Fruit fly (Drosophila melanogaster): ENCODE data around the gene CG3527.

CG3527 gene

dm6 chrX:4551717-4552116, at the start of gene CG3527, which contains the start of gene CG11436:
CG3527 (plus strand) TSS chrX:4551973.
CG11436 (minus strand) TSS chrX:4551878.
- TF ChIP-seq gfzf (GFP tag; optimal IDR thresholded peaks at IDR 0.05) (peak; percentile 86), CG13287 (GFP tag; IDR thresholded peaks at IDR 0.05; ENCODE audit: partially characterized antibody) (peak; percentile 30; the same call in 1 of the 2 replicates), CG7271 (tag; optimal IDR thresholded peaks at IDR 0.05) (no peak), hth (optimal IDR thresholded peaks at IDR 0.05) (no peak), CG17912 (GFP tag; optimal IDR thresholded peaks at IDR 0.05) (no peak), Myb (GFP tag; optimal IDR thresholded peaks at IDR 0.05) (peak; percentile 45), MESR4 (GFP tag; optimal IDR thresholded peaks at IDR 0.05) (peak; percentile 72), Pdp1 (GFP tag; optimal IDR thresholded peaks at IDR 0.05) (peak in 1 of 2 experiments; percentile 30), toy (GFP tag; IDR thresholded peaks at IDR 0.05) (no peak), zfh1 (GFP tag; IDR thresholded peaks at IDR 0.05) (0 out of 3 replicates have a peak, but pooled peaks have one; percentile 8), CG4617 (GFP tag; optimal IDR thresholded peaks at IDR 0.05; ENCODE audit: borderline replicate concordance) (peak; percentile 67), HmgZ (tag; optimal IDR thresholded peaks at IDR 0.05) (peak; percentile 6), bowl (GFP tag; IDR thresholded peaks at IDR 0.05) (no peak), stwl (tag; optimal IDR thresholded peaks at IDR 0.05) (peak; percentile 44), HHEX (GFP tag; optimal IDR thresholded peaks at IDR 0.05) (no peak), Sin3A (optimal IDR thresholded peaks at IDR 0.05) (peak; percentile 28), dm (GFP tag; optimal IDR thresholded peaks at IDR 0.05) (peak; percentile 7), crc (GFP tag; optimal IDR thresholded peaks at IDR 0.05) (no peak), CG1603 (tag; optimal IDR thresholded peaks at IDR 0.05) (peak; percentile 27), CTCF (GFP tag; optimal IDR thresholded peaks at IDR 0.05) (peak; percentile 31), E2f2 (GFP tag; IDR thresholded peaks at IDR 0.05) (peak; percentile 52), CG9797 (GFP tag; optimal IDR thresholded peaks at IDR 0.05) (peak; percentile 75), BEAF-32 (GFP tag; optimal IDR thresholded peaks at IDR 0.05) (peak; percentile 20), pzg (GFP tag; optimal IDR thresholded peaks at IDR 0.05) (peak; percentile 66), trem (tag; optimal IDR thresholded peaks at IDR 0.05) (peak; percentile 33), CG14710 (tag; optimal IDR thresholded peaks at IDR 0.05) (peak; percentile 5), CG15514 (GFP tag; optimal IDR thresholded peaks at IDR 0.05) (peak; percentile 15), jing (GFP tag; optimal IDR thresholded peaks at IDR 0.05) (no peak), MBD-R2 (GFP tag; IDR thresholded peaks at IDR 0.05) (peak; percentile 81), Ets97D (GFP tag; optimal IDR thresholded peaks at IDR 0.05) (peak; percentile 12), YL-1 (GFP tag; optimal IDR thresholded peaks at IDR 0.05) (peak; percentile 31), Dp (GFP tag; optimal IDR thresholded peaks at IDR 0.05) (peak; percentile 53), Med (GFP tag) (peak; percentile 70)

DNA sequence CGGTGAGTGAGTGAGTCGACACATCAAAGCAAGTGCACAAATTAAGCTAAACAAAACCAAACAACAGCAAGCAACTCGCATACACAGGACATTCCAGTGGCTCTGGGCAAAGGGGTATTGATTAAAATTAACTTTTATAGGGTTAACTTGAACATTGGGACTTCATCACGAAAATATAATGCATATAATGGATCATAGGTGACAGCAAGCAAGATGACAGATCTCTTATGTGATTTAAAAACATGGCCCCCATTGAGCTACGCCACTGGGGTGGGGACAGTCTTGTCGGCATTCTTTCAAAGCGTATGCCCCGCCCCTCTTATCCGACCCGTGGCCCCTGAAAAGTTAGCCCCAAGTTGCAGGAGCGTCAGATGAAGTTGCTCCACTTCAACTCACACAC, 48.2 kb upstream of the CG3527 start:
- no peak for TF ChIP-seq PHDP (tag; optimal IDR thresholded peaks at IDR 0.05)
- TF ChIP-seq CG11560 (tag; IDR thresholded peaks at IDR 0.05), result no peak
- no peak for TF ChIP-seq caup (GFP tag; optimal IDR thresholded peaks at IDR 0.05; ENCODE audit: severe bottlenecking)
- TF ChIP-seq Oli (tag; optimal IDR thresholded peaks at IDR 0.05), result peak; percentile 1
- no peak for TF ChIP-seq her (GFP tag; optimal IDR thresholded peaks at IDR 0.05)
- TF ChIP-seq CG11093 (GFP tag; IDR thresholded peaks at IDR 0.05), result no peak
- TF ChIP-seq cg (GFP tag; optimal IDR thresholded peaks at IDR 0.05), result no peak
- no peak for TF ChIP-seq CG2120 (GFP tag; optimal IDR thresholded peaks at IDR 0.05)
- no peak for TF ChIP-seq ind (GFP tag; optimal IDR thresholded peaks at IDR 0.05)
- no peak for TF ChIP-seq dmrt11E (tag; optimal IDR thresholded peaks at IDR 0.05)
- no peak for TF ChIP-seq prd (optimal IDR thresholded peaks at IDR 0.05)
- peak; percentile 22; the same call in 1 of the 3 replicates for TF ChIP-seq prd (GFP tag; IDR thresholded peaks at IDR 0.05)
- TF ChIP-seq Med (GFP tag), result peak; percentile 63
- peak; percentile 30 for TF ChIP-seq lab (GFP tag; optimal IDR thresholded peaks at IDR 0.05)
- no peak for TF ChIP-seq sima (GFP tag; optimal IDR thresholded peaks at IDR 0.05)
- no peak for TF ChIP-seq dati (GFP tag; IDR thresholded peaks at IDR 0.05)
- TF ChIP-seq CG8290 (GFP tag; optimal IDR thresholded peaks at IDR 0.05), result no peak
- peak in 1 of 2 experiments; percentile 21 for TF ChIP-seq CG8290 (tag; optimal IDR thresholded peaks at IDR 0.05)
- no peak for TF ChIP-seq ttk (GFP tag; IDR thresholded peaks at IDR 0.05)
- TF ChIP-seq CG7839 (tag; optimal IDR thresholded peaks at IDR 0.05), result peak; percentile 18
- TF ChIP-seq CG12769 (tag; optimal IDR thresholded peaks at IDR 0.05), result peak; percentile 21
